Fruit fly (Drosophila melanogaster) whole organism, embryonic: ENCODE measurements around the gene CG8774.

Experiments
- CG10366 ChIP-seq: fragments of 200-800 bp; sonication (Bioruptor generic); IDR thresholded peaks from 2 replicates; pipeline ENCODE4 v1.3.6; 2022; ENCODE audit warnings: missing biosample characterization, missing genetic modification characterization
- CG11085 ChIP-seq: fragments of 200-800 bp; sonication (Bioruptor generic); IDR thresholded peaks from 2 replicates; pipeline ENCODE4 v1.3.6; 2022; ENCODE audit warnings: missing biosample characterization, missing genetic modification characterization
- CG17359 ChIP-seq: fragments of 200-800 bp; sonication (Bioruptor generic); optimal IDR thresholded peaks from 3 replicates; lab custom pipeline; 2018; ENCODE audit warnings: missing biosample characterization, mild to moderate bottlenecking, missing genetic modification characterization, moderate library complexity
- CG2875 ChIP-seq: fragments of 200-800 bp; sonication (Bioruptor generic); optimal IDR thresholded peaks from 2 replicates; lab custom pipeline; 2017; ENCODE audit warnings: missing biosample characterization, mild to moderate bottlenecking, missing genetic modification characterization, missing genetic modification reagents
- CG42726 ChIP-seq: fragments of 200-800 bp; sonication (Bioruptor generic); IDR thresholded peaks from 2 replicates; pipeline ENCODE4 v1.3.6; 2022; ENCODE audit warnings: missing biosample characterization, missing genetic modification characterization; ENCODE audit not compliant: partially characterized antibody
- CG8388 ChIP-seq: fragments of 200-800 bp; sonication (Bioruptor generic); optimal IDR thresholded peaks from 2 replicates; lab custom pipeline; 2019; ENCODE audit warnings: missing biosample characterization, mild to moderate bottlenecking, missing genetic modification characterization, moderate library complexity
- Drgx ChIP-seq: fragments of 200-800 bp; sonication (Bioruptor generic); IDR thresholded peaks from 2 replicates; pipeline ENCODE4 v1.3.6; 2022; ENCODE audit warnings: missing biosample characterization, missing genetic modification characterization
- Side ChIP-seq: fragments of 200-800 bp; sonication (Bioruptor generic); optimal IDR thresholded peaks from 2 replicates; lab custom pipeline; 2016; ENCODE audit warnings: missing biosample characterization, missing genetic modification characterization
- fd64A ChIP-seq: fragments of 200-800 bp; sonication (Bioruptor generic); optimal IDR thresholded peaks from 3 replicates; lab custom pipeline; 2018; ENCODE audit warnings: missing biosample characterization, mild to moderate bottlenecking, missing genetic modification characterization
- ken ChIP-seq: fragments of 200-800 bp; sonication (Bioruptor generic); IDR thresholded peaks from 3 replicates; pipeline ENCODE4 v1.3.6; 2022; ENCODE audit warnings: missing biosample characterization, missing genetic modification characterization
- lab ChIP-seq: fragments of 200-800 bp; sonication (Bioruptor generic); optimal IDR thresholded peaks from 3 replicates; lab custom pipeline; 2017; ENCODE audit warnings: missing biosample characterization, missing genetic modification characterization, mild to moderate bottlenecking, moderate library complexity, missing genetic modification reagents
- z ChIP-seq: fragments of 200-800 bp; sonication (Bioruptor generic); IDR thresholded peaks from 3 replicates; pipeline ENCODE4 v1.3.6; 2022; ENCODE audit warnings: missing biosample characterization, missing genetic modification characterization

DNA sequence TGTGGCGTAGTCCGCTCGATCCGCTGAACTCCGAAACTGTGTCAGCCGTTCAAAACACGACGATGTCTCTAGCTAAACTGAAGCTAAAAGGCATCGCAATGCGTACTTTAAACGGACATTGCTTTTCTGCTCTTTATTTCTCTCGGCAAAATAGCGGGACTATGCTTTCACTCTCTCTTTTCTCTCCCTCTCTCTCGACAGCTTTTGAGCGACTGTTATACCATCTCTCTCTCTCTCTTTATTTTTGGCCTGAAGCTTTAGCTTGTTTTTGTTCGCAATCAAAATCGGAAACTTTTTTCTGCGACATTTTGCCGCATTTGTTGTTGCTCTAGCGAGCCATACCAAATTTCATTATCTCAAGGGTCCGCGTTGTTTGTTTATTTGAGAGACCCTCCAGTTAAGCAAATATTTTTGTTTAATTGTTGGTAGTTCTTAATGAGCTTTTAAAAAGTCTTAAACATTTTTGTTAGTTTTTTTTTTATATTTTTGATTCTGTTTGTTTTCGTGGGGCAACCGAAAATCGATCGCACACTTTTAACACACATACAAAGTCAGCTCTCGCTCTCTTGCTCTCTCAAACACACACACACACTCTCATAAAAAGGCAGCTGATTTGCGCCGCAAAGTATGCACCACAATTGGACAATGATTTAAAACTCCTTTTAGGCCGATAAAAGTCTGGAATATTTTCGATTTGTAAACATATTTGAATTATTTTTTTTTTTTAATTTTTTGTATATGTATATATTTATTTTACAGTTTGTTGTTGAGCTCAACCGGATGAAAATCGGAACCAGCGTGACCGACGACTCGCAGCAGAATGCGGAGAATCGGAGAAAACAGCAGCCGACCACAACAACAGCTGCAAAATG is 39.6 kb upstream of the CG8774 start, which contains the start of gene Ace:
- TF ChIP-seq fd64A (GFP tag; lab: Kevin White, UChicago) = no peak
- no peak for TF ChIP-seq CG2875
- TF ChIP-seq CG11085 (GFP tag; lab: Robert Waterston, UW) = no peak
- TF ChIP-seq CG8388 (GFP tag; lab: Kevin White, UChicago) = no peak
- TF ChIP-seq CG17359 (tag; lab: Kevin White, UChicago) = no peak
- no peak for TF ChIP-seq Side
- TF ChIP-seq CG42726 (GFP tag; lab: Robert Waterston, UW) = no peak
- no peak for TF ChIP-seq Drgx (GFP tag; lab: Robert Waterston, UW)
- TF ChIP-seq CG10366 (GFP tag; lab: Robert Waterston, UW) = no peak
- TF ChIP-seq z = 0 out of 3 replicates have a peak, but pooled peaks have one; percentile 29
- no peak for TF ChIP-seq ken (GFP tag; lab: Robert Waterston, UW)
- no peak for TF ChIP-seq lab (GFP tag; lab: Kevin White, UChicago)
